Worm (Caenorhabditis elegans): ENCODE results near the gene Y82E9BR.20.
"Not testable (repeated sequence)": the region's sequence is repeated elsewhere in the genome, so short reads cannot be mapped to it uniquely, and the experiment has no call there.

Y82E9BR.20 gene

DNA sequence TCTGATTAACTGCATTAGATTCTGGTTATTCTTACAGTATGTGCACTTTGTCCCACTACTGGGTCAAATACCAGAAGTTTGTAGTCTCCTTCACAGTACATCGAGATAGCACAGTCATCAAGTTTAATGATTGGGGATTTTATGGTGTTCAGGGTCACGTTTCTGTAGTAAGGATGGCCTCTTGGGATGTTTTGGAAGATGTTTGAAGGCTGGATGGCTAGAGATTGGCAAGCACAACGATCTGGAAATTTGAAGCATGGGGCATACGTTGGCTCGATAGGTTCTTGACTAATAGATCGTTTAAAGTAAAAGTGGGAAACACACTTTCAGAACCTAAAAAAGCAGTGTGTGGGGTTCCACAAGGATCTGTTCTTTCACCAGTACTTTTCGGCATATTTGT is 16.2 kb upstream of the Y82E9BR.20 start, which contains the start of gene Y82E9BR.8:
TSS of gene Y82E9BR.8 (minus strand) at position 101 of the 400 bp plus-strand sequence.
- not testable (repeated sequence) for TF ChIP-seq dao-5, W03F9.2, him-1 (tag; optimal IDR thresholded peaks at IDR 0.05)

DNA sequence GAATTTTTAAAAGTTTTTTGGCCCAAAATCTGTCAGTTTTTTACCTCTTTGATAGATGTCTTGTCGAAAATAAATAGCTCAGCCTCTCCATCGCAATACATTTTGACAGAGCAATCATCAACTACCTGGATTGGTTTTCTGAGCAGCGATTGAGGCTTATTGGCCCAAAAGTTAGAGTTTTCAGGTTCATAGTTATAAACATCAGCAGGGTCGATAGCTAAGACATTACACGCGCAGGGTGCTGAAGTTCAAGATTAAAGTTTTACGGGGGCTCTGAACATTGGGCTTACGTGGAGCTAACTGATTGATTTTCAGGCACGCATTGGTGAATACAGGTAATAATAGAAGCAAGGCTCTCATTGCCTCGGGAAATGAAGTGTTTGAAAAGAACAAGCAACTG is 14.5 kb upstream of the Y82E9BR.20 start, which contains the start of gene Y82E9BR.9:
TSS of gene Y82E9BR.9 (minus strand) at position 101 of the 400 bp plus-strand sequence.
- no peak for TF ChIP-seq W03F9.2 (tag; optimal IDR thresholded peaks at IDR 0.05)
- no peak for TF ChIP-seq him-1 (tag; optimal IDR thresholded peaks at IDR 0.05)
- TF ChIP-seq dao-5 (tag; optimal IDR thresholded peaks at IDR 0.05): no peak

DNA sequence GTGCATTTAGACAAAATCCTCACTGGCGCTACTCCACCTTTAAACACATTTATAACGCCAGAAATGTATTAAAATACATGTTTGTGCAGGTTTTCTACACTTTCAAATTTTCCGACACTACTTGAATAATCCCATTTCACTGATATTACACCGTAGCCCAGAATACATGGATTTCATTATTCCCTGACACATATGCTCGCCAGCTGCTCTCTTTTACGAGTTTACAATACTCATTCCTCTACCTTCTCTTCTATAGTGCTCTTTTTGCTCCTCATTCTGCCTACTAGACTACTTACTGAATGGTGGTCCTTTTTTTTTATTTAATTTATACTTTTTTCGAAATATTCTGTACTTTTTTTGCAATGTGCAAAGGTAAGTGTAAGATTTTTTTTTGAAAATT is 1.6 kb upstream of the Y82E9BR.20 start:
- TF ChIP-seq W03F9.2 (tag; optimal IDR thresholded peaks at IDR 0.05) (no peak), dao-5 (tag; optimal IDR thresholded peaks at IDR 0.05) (no peak), him-1 (tag; optimal IDR thresholded peaks at IDR 0.05) (no peak)

DNA sequence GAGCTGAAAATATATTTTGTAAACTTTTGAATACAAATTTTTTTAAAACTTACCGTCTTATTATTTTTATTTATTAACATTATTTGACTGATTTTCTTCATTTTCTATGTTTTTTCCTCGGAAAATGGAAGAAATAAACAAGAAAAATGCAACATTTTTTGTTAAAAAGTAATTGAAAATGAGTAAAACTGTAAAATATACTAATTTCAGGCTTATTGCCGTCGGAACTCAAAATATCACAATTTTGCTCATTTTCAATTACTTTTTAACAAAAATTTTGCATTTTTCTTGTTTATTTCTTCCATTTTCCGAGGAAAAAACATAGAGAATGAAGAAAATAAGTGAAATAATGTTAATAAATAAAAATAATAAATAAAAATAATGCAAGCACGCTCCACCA is 1.3 kb downstream of the Y82E9BR.20 start, which contains the start of gene Y82E9BR.10:
TSS of gene Y82E9BR.10 (minus strand) at position 101 of the 400 bp plus-strand sequence.
- not testable (repeated sequence) for TF ChIP-seq dao-5, W03F9.2, him-1 (tag; optimal IDR thresholded peaks at IDR 0.05)

DNA sequence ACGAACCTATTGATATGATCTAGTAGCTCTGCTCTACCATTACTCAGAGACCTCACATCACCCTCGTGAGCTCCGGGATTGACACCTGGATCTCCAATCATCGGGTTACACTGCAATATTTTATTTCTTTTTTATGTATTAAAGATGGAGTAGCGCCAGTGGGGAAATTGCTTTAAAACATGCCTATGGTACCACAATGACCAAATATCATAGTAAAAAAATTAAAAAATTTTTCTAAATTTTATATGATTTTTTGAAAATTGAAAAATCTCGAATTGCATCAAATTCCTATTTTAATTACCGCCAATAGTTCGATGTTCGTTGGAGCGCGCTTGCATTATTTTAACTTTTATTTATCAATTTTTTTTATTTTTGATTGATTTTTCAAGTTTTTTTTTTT is 3.7 kb downstream of the Y82E9BR.20 start, which contains the start of gene pals-40:
TSS of gene pals-40 (minus strand) at position 101 of the 400 bp plus-strand sequence.
- not testable (repeated sequence) for TF ChIP-seq dao-5, W03F9.2, him-1 (tag; optimal IDR thresholded peaks at IDR 0.05)

DNA sequence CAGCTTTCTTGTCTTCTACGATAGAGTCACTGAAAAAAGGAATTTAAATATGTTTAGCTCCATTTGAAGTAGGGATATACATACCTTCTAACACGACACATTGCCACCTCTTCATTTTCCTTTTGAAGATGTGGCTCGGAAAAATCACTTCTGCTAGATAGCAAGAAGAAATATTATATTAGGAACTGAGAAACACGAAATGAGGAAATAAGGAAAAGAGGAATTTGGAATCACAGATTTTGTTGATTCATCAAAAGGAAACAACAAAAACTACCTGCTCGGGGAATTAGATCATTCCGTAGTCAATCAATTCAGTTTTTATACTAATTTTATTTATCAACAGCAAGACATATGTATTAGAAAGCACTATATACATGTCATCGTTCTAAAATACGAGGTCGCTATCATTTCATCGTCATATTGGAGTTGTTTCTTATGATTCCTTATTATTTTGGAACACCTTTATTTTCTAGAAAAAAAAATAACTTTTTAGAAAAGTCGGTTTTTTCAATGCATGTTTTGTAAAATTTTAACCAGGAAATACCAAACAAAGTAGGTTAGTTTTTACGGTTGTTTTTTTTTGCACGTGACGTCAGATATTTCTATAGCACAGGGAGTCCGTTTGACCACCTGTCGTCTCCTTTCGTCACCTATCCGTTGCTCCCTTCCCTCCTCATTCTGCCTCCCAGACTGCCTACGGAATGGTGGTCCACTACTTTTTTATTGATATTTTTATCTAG is 6.5 kb downstream of the Y82E9BR.20 start, which contains the start of the genes pals-21 and Y82E9BR.6:
TSS of gene pals-21 (minus strand) at position 101 of the 740 bp plus-strand sequence.
TSS of gene Y82E9BR.6 (plus strand) at position 690 of the 740 bp plus-strand sequence.
- TF ChIP-seq him-1 (tag; optimal IDR thresholded peaks at IDR 0.05): no peak
- TF ChIP-seq W03F9.2 (tag; optimal IDR thresholded peaks at IDR 0.05): no peak
- TF ChIP-seq dao-5 (tag; optimal IDR thresholded peaks at IDR 0.05): no peak

DNA sequence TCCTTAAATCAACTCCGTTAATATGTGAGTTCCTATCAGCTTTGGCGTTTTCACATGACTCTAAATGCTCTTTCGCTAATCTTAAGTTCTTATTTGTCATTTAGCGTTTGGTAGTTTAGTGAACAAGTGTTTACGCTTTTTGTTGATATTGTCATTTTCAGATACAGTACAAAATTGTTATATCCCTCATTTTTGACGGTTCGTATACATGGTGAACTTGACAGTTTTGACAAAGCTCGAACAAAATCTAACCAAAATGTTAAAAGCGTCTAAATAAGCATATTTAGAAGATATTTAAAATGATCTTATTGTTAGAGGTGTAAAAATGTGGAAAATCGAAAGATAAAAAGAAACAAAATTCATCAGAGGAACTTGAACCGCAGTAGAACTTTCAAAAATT is 9.3 kb downstream of the Y82E9BR.20 start:
- TF ChIP-seq dao-5 (tag; optimal IDR thresholded peaks at IDR 0.05) (no peak), him-1 (tag; optimal IDR thresholded peaks at IDR 0.05) (no peak), W03F9.2 (tag; optimal IDR thresholded peaks at IDR 0.05) (no peak)

DNA sequence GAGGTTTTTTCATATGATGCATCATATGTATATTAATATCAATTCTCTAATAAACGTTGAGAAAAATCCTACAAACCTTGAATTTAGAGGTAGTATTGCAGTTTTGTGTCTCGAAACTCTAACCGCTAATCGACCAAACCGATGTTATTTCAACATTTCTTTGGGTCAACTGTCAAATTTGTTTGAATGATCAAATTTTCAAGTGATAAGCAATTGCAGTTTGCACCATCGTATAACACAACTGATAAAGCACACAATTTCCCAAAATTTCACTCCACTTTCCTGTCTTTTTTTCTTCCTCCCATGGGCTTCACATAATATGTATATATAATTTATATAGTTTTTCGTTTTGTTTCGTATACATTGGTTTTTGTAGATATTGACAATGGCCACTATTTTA is 9.9 kb downstream of the Y82E9BR.20 start, which contains the start of the genes fbxa-138 and Y82E9BR.5:
TSS of gene fbxa-138 (minus strand) at position 161 of the 400 bp plus-strand sequence.
TSS of gene Y82E9BR.5 (plus strand) at position 279 of the 400 bp plus-strand sequence.
- TF ChIP-seq dao-5 (tag; optimal IDR thresholded peaks at IDR 0.05): no peak
- no peak for TF ChIP-seq W03F9.2 (tag; optimal IDR thresholded peaks at IDR 0.05)
- TF ChIP-seq him-1 (tag; optimal IDR thresholded peaks at IDR 0.05): no peak

DNA sequence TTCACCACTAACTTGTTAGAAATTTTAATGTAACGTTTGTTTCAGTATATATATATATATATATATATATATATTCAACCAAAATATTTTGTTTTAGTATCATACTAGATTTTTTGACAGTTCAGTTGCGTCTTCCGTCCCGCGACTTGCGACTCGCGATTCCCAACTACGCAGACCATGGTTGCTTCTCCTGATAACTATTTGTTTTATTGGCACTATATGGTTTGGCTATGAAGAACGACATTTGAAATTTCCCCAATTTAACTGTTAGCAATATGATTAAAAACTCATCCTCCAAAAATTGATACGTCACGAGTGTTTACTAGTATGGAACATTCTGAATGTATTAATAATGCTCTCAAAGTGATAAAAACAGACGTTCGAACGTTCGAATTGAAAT is 10.5 kb downstream of the Y82E9BR.20 start:
- TF ChIP-seq dao-5 (tag; optimal IDR thresholded peaks at IDR 0.05) (no peak), W03F9.2 (tag; optimal IDR thresholded peaks at IDR 0.05) (no peak), him-1 (tag; optimal IDR thresholded peaks at IDR 0.05) (no peak)

DNA sequence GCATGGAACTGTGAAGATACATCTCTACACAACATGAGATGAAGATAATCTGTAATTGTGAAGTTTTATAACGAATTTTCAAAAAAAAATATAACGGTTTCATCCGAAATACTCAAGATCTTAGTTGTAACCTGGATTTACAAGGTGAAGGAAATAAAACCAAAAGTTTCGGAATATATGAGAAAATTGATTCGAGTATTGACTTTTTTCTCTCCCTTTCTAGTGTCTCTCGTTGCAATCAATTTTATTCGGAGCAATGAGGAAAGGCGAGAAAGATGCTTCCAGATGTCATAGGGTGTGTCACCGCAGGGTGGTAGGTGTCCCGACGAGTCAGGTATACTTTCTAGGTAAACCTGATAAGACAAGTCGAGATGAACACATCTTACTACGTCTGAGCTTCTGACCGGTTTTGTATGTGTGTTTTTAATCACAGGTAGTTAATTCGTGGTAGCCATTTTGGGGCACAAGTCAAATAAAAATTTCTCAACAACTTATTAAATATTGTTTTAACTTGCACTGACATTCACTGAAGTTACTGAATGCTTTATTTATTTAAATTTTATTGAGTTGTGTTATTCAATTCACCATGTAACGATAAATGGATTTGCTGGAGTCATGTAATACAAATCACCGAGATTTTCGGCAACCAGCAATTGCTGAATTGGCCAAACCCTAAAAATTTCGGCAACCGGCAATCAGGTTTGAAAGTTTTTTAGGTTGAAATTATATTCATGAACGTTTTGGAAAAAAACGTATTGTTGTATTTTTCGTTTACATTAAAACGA is 14.3 kb downstream of the Y82E9BR.20 start, which contains the start of gene pals-20:
TSS of gene pals-20 (minus strand) at position 51 of the 785 bp plus-strand sequence.
- no peak for TF ChIP-seq W03F9.2 (tag; optimal IDR thresholded peaks at IDR 0.05)
- no peak for TF ChIP-seq dao-5 (tag; optimal IDR thresholded peaks at IDR 0.05)
- no peak for TF ChIP-seq him-1 (tag; optimal IDR thresholded peaks at IDR 0.05)

DNA sequence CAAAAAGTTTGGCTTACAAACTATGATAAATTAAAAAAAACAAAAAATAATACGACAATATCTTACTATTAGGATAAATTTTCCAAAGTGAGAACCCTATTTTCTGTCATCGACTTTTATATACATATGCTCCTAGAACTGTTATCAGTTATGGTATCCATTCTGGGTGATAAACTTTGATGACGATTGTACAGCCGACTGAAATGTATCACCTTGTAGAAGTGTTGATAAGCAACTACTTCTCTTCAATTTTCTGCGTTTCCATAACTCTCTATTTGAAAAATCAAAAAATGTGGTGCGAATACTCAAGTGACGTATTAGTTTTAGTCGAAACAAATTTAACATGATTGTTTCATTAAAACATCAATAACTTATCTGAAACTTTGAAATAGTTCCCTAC is 15.8 kb downstream of the Y82E9BR.20 start:
- TF ChIP-seq dao-5 (tag; optimal IDR thresholded peaks at IDR 0.05) (no peak), W03F9.2 (tag; optimal IDR thresholded peaks at IDR 0.05) (no peak), him-1 (tag; optimal IDR thresholded peaks at IDR 0.05) (no peak)

DNA sequence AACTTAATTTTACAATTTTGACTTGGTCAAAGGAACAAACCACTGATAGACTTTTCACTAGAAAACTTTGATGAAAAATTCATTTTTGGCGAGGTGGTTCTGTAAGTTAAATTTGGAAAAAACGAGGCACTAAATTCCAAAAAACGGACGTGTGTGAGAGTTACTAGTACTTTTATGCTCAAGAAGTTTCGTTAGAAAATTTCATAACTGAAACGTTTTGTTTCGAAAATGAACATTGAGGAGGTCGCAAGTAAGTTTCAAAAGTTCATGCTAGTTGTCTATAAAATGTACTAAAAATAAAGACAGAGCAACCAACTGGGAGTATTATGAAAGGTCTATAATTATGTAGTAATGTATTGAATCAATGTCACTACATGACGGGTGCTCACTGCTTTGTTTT is 17.5 kb downstream of the Y82E9BR.20 start, which contains the start of gene pals-17:
TSS of gene pals-17 (minus strand) at position 101 of the 400 bp plus-strand sequence.
- no peak for TF ChIP-seq W03F9.2 (tag; optimal IDR thresholded peaks at IDR 0.05)
- no peak for TF ChIP-seq dao-5 (tag; optimal IDR thresholded peaks at IDR 0.05)
- no peak for TF ChIP-seq him-1 (tag; optimal IDR thresholded peaks at IDR 0.05)

DNA sequence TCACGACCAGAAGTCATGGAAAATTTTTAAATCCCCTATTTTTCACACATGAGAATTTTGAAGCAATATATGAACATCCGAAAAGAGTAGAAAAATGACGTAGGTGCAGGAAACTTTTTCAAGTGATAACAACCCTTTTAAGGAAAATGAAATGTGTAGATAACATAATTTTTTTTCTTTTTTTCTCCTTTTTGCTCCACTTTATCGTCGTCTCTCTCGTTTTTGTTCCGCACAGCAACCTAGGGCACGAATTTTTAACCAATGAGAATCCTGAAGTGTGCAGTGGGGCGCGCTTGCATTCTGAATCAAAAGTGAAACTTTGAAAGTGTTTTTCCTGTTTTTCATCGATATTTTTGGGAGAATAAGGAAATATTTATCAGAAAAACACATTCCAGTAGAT is 18.6 kb downstream of the Y82E9BR.20 start:
- TF ChIP-seq him-1 (tag; optimal IDR thresholded peaks at IDR 0.05): no peak
- no peak for TF ChIP-seq dao-5 (tag; optimal IDR thresholded peaks at IDR 0.05)
- no peak for TF ChIP-seq W03F9.2 (tag; optimal IDR thresholded peaks at IDR 0.05)

Data from whole organism, L4/young adult.